Worm (Caenorhabditis elegans) whole organism, young adult: ENCODE data around the gene T08A9.13.

Source experiments
- B0035.1 ChIP-seq: sonication (generic microtip); optimal IDR thresholded peaks from 2 replicates; lab custom pipeline; 2016; ENCODE audit warnings: missing genetic modification characterization, mild to moderate bottlenecking, missing compliant biosample characterization, missing genotype, missing genetic modification reagents
- B0261.1 ChIP-seq: sonication (generic microtip); optimal IDR thresholded peaks from 2 replicates; lab custom pipeline; 2016; ENCODE audit warnings: mild to moderate bottlenecking, missing genetic modification characterization, moderate library complexity, missing compliant biosample characterization
- C17E4.6 ChIP-seq: fragments of 200-800 bp; sonication (Bioruptor generic); IDR thresholded peaks from 2 replicates; pipeline ENCODE4 v1.3.6; 2022; ENCODE audit warnings: missing genetic modification reagents, missing genetic modification characterization, missing compliant biosample characterization
- D2030.7 ChIP-seq: fragments of 200-800 bp; sonication (Bioruptor generic); IDR thresholded peaks from 2 replicates; pipeline ENCODE4 v1.3.6; 2022; ENCODE audit warnings: missing genetic modification reagents, missing genetic modification characterization, missing compliant biosample characterization
- F23B12.7 ChIP-seq: sonication (generic microtip); optimal IDR thresholded peaks from 2 replicates; lab custom pipeline; 2017; ENCODE audit warnings: missing genetic modification characterization, mild to moderate bottlenecking, missing compliant biosample characterization, antibody characterized with exemption, moderate library complexity; ENCODE audit not compliant: insufficient read depth
- F55B11.4 ChIP-seq: sonication (generic microtip); optimal IDR thresholded peaks from 2 replicates; lab custom pipeline; 2016; ENCODE audit warnings: missing compliant biosample characterization, missing genetic modification characterization, borderline replicate concordance; ENCODE audit not compliant: insufficient read depth
- F57A8.1 ChIP-seq: fragments of 200-800 bp; sonication (Bioruptor generic); optimal IDR thresholded peaks from 2 replicates; lab custom pipeline; 2018; ENCODE audit warnings: mild to moderate bottlenecking, missing genetic modification characterization, moderate library complexity, missing compliant biosample characterization
- K12H6.12 ChIP-seq: fragments of 200-800 bp; sonication (Bioruptor generic); optimal IDR thresholded peaks from 2 replicates; lab custom pipeline; 2018; ENCODE audit warnings: mild to moderate bottlenecking, missing genetic modification characterization, missing compliant biosample characterization
- Y56A3A.18 ChIP-seq: fragments of 200-800 bp; sonication (Bioruptor generic); IDR thresholded peaks from 2 replicates; pipeline ENCODE4 v1.3.6; 2022; ENCODE audit warnings: missing genetic modification reagents, missing genetic modification characterization, missing compliant biosample characterization
- akir-1 ChIP-seq: fragments of 200-800 bp; sonication (Bioruptor generic); optimal IDR thresholded peaks from 2 replicates; lab custom pipeline; 2018; ENCODE audit warnings: mild to moderate bottlenecking, missing genetic modification characterization, moderate library complexity, missing compliant biosample characterization
- ama-1 ChIP-seq, 3 experiments: fragments of 150-350 bp in 1 of 3; sonication (generic microtip) in 2 of 3; optimal IDR thresholded peaks; 2 replicates each; lab custom pipeline; 2014 to 2018; ENCODE audit warnings: missing biosample characterization in 2 of 3, missing genetic modification characterization in 2 of 3, missing genetic modification reagents in 2 of 3
- aptf-2 ChIP-seq: fragments of 200-800 bp; sonication (Bioruptor generic); conservative IDR thresholded peaks from 2 replicates; pipeline ENCODE4 v1.3.6; 2022; ENCODE audit warnings: missing genetic modification reagents, missing genetic modification characterization, missing compliant biosample characterization
- atf-7 ChIP-seq: sonication (generic microtip); optimal IDR thresholded peaks from 2 replicates; lab custom pipeline; 2017; ENCODE audit warnings: mild to moderate bottlenecking, missing genetic modification characterization, missing compliant biosample characterization
- athp-1 ChIP-seq: sonication (generic microtip); optimal IDR thresholded peaks from 2 replicates; lab custom pipeline; 2017; ENCODE audit warnings: mild to moderate bottlenecking, missing genetic modification characterization, missing compliant biosample characterization
- bed-1 ChIP-seq: fragments of 200-800 bp; sonication (Bioruptor generic); IDR thresholded peaks from 2 replicates; pipeline ENCODE4 v1.3.6; 2022; ENCODE audit warnings: missing genetic modification reagents, missing genetic modification characterization, missing compliant biosample characterization
- cebp-1 ChIP-seq, 2 experiments: fragments of 200-800 bp in 1 of 2; sonication (Bioruptor generic) in 1 of 2; sonication (generic microtip) in 1 of 2; IDR thresholded peaks in 1 of 2; optimal IDR thresholded peaks in 1 of 2; 2 replicates each; pipeline versions ENCODE4 v1.3.6 to Lab custom; 2017 to 2022; ENCODE audit warnings: missing compliant biosample characterization in 2 of 2, missing genetic modification characterization in 2 of 2, mild to moderate bottlenecking in 1 of 2, missing genetic modification reagents in 1 of 2, moderate library complexity in 1 of 2
- ceh-27 ChIP-seq: fragments of 200-800 bp; sonication (Bioruptor generic); optimal IDR thresholded peaks from 2 replicates; lab custom pipeline; 2018; ENCODE audit warnings: mild to moderate bottlenecking, missing genetic modification characterization, moderate library complexity, missing compliant biosample characterization
- ceh-58 ChIP-seq: fragments of 200-800 bp; sonication (Bioruptor generic); IDR thresholded peaks from 2 replicates; pipeline ENCODE4 v1.3.6; 2022; ENCODE audit warnings: missing genetic modification characterization, missing compliant biosample characterization
- ceh-91 ChIP-seq: fragments of 200-800 bp; sonication (Bioruptor generic); IDR thresholded peaks from 2 replicates; pipeline ENCODE4 v1.3.6; 2022; ENCODE audit warnings: missing genetic modification reagents, missing genetic modification characterization, missing compliant biosample characterization
- die-1 ChIP-seq: sonication (generic microtip); optimal IDR thresholded peaks from 2 replicates; lab custom pipeline; 2016; ENCODE audit warnings: missing genotype, mild to moderate bottlenecking, missing genetic modification characterization, missing compliant biosample characterization
- dpl-1 ChIP-seq: fragments of 150-350 bp; optimal IDR thresholded peaks from 2 replicates; lab custom pipeline; 2014; ENCODE audit warnings: missing biosample characterization, missing genetic modification reagents, missing genetic modification characterization
- egl-18 ChIP-seq: fragments of 200-800 bp; sonication (Bioruptor generic); IDR thresholded peaks from 2 replicates; pipeline ENCODE4 v1.3.6; 2022; ENCODE audit warnings: missing genetic modification reagents, missing genetic modification characterization, missing compliant biosample characterization
- egrh-3 ChIP-seq: fragments of 200-800 bp; sonication (Bioruptor generic); IDR thresholded peaks from 2 replicates; pipeline ENCODE4 v1.3.6; 2022; ENCODE audit warnings: missing genetic modification reagents, missing genetic modification characterization, missing compliant biosample characterization
- fkh-3 ChIP-seq: sonication (generic microtip); optimal IDR thresholded peaks from 2 replicates; lab custom pipeline; 2016; ENCODE audit warnings: mild to moderate bottlenecking, missing genetic modification characterization, missing compliant biosample characterization
- gei-17 ChIP-seq: fragments of 200-800 bp; sonication (Bioruptor generic); optimal IDR thresholded peaks from 2 replicates; lab custom pipeline; 2018; ENCODE audit warnings: mild to moderate bottlenecking, missing genetic modification characterization, missing compliant biosample characterization
- hmg-1.2 ChIP-seq: fragments of 200-800 bp; sonication (Bioruptor generic); IDR thresholded peaks from 2 replicates; pipeline ENCODE4 v1.3.6; 2022; ENCODE audit warnings: missing genetic modification reagents, missing genetic modification characterization, missing compliant biosample characterization
- hsf-1 ChIP-seq: fragments of 200-800 bp; sonication (Bioruptor generic); IDR thresholded peaks from 2 replicates; pipeline ENCODE4 v1.3.6; 2022; ENCODE audit warnings: missing genetic modification reagents, missing genetic modification characterization, missing compliant biosample characterization
- let-607 ChIP-seq, 2 experiments: fragments of 200-800 bp in 1 of 2; sonication (Bioruptor generic) in 1 of 2; sonication (generic microtip) in 1 of 2; optimal IDR thresholded peaks; 2 replicates each; lab custom pipeline; 2016 to 2018; ENCODE audit warnings: mild to moderate bottlenecking in 2 of 2, missing compliant biosample characterization in 2 of 2, missing genetic modification characterization in 2 of 2, moderate library complexity in 2 of 2, missing genotype in 1 of 2
- lsy-27 ChIP-seq: sonication (generic microtip); optimal IDR thresholded peaks from 2 replicates; lab custom pipeline; 2017; ENCODE audit warnings: missing genetic modification characterization, mild to moderate bottlenecking, missing compliant biosample characterization, antibody characterized with exemption, missing genotype, borderline replicate concordance; ENCODE audit not compliant: insufficient read depth
- madf-3 ChIP-seq: fragments of 200-800 bp; sonication (Bioruptor generic); IDR thresholded peaks from 2 replicates; pipeline ENCODE4 v1.3.6; 2022; ENCODE audit warnings: missing genetic modification reagents, missing genetic modification characterization, missing compliant biosample characterization
- nfya-2 ChIP-seq: fragments of 200-800 bp; sonication (Bioruptor generic); IDR thresholded peaks from 2 replicates; pipeline ENCODE4 v1.3.6; 2022; ENCODE audit warnings: missing genetic modification reagents, missing genetic modification characterization, missing compliant biosample characterization
- nfyb-1 ChIP-seq: fragments of 200-800 bp; sonication (Bioruptor generic); IDR thresholded peaks from 2 replicates; pipeline ENCODE4 v1.3.6; 2022; ENCODE audit warnings: missing genetic modification reagents, missing genetic modification characterization, missing compliant biosample characterization
- nhr-80 ChIP-seq: sonication (generic microtip); optimal IDR thresholded peaks from 2 replicates; lab custom pipeline; 2016; ENCODE audit warnings: missing genetic modification characterization, missing compliant biosample characterization
- pha-4 ChIP-seq: fragments of 150-350 bp; sonication (generic microtip); optimal IDR thresholded peaks from 2 replicates; lab custom pipeline; 2014; ENCODE audit warnings: missing biosample characterization, missing genetic modification reagents, missing genetic modification characterization
- snpc-3.4 ChIP-seq: sonication (generic microtip); optimal IDR thresholded peaks from 2 replicates; lab custom pipeline; 2017; ENCODE audit warnings: missing genetic modification characterization, mild to moderate bottlenecking, missing compliant biosample characterization, antibody characterized with exemption, moderate library complexity, missing genotype, missing genetic modification reagents
- somi-1 ChIP-seq: fragments of 200-800 bp; sonication (Bioruptor generic); optimal IDR thresholded peaks from 2 replicates; lab custom pipeline; 2018; ENCODE audit warnings: mild to moderate bottlenecking, missing genetic modification characterization, missing compliant biosample characterization
- tlf-1 ChIP-seq: fragments of 200-800 bp; sonication (Bioruptor generic); optimal IDR thresholded peaks from 2 replicates; lab custom pipeline; 2018; ENCODE audit warnings: mild to moderate bottlenecking, missing genetic modification characterization, missing compliant biosample characterization
- unc-62 ChIP-seq: fragments of 150-350 bp; optimal IDR thresholded peaks from 2 replicates; lab custom pipeline; 2014; ENCODE audit warnings: missing biosample characterization, missing genetic modification reagents, missing genetic modification characterization
- zfh-2 ChIP-seq: fragments of 200-800 bp; sonication (Bioruptor generic); conservative IDR thresholded peaks from 2 replicates; pipeline ENCODE4 v1.3.6; 2022; ENCODE audit warnings: missing genetic modification reagents, missing genetic modification characterization, missing compliant biosample characterization

Gene T08A9.13

DNA sequence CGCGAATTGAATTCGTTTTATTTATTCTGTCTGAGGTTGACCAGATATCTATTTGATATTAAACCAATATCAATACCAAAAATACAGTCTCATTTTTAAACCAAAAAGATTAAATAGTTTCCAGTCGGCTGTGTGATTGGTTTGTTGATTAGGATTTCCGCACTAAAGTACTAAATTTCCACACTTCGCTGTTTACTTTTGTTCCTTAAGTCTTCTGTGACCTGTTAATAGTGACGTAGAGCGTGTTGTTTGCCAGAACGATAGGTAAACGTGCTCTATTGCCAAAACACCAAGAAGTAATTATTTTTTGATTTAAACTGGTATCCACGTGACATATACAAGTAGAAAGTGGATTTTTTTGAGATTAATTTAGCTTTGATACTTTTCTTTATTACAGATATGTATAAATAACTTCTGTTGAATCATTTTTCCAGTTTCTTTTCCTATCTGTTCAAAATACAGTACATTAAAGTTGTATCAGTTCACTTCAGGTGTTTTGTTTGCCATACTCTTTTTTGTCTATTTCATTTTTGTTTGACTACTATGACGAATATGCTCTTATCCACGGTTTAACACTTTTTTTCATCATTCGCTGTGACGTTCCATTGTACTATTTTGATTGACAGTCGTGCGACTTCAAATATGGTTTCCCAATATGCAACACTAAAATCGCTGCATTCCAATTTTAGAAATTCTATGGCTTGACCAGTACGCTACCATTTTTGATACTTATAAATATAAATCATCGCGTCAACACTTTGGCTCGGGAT is 31.2 kb downstream of the T08A9.13 start:
- no peak for TF ChIP-seq C17E4.6 (GFP tag; lab: Robert Waterston, UW)
- TF ChIP-seq pha-4 (tag; lab: Kevin White, UChicago), result peak; percentile 68
- TF ChIP-seq nfya-2 (GFP tag; lab: Robert Waterston, UW), result no peak
- peak; percentile 62 for TF ChIP-seq nhr-80 (tag; lab: Kevin White, UChicago)
- no peak for TF ChIP-seq athp-1
- TF ChIP-seq tlf-1 (GFP tag; lab: Kevin White, UChicago), result no peak
- no peak for TF ChIP-seq dpl-1
- TF ChIP-seq F57A8.1 (GFP tag; lab: Kevin White, UChicago), result no peak
- no peak for TF ChIP-seq snpc-3.4 (tag; lab: Kevin White, UChicago)
- TF ChIP-seq unc-62 (GFP tag; lab: Kevin White, UChicago), result peak; percentile 89
- TF ChIP-seq aptf-2 (GFP tag; lab: Robert Waterston, UW), result no peak
- no peak for TF ChIP-seq ceh-91 (GFP tag; lab: Robert Waterston, UW)
- no peak for TF ChIP-seq egl-18 (GFP tag; lab: Robert Waterston, UW)
- no peak for TF ChIP-seq ama-1 (optimal IDR thresholded peaks at IDR 0.05; lab: Kevin White, UChicago)
- TF ChIP-seq ama-1 (GFP tag; optimal IDR thresholded peaks at IDR 0.05; lab: Kevin White, UChicago), result no peak
- TF ChIP-seq F23B12.7 (tag; lab: Kevin White, UChicago), result no peak
- no peak for TF ChIP-seq K12H6.12 (tag; lab: Kevin White, UChicago)
- no peak for TF ChIP-seq zfh-2 (GFP tag; lab: Robert Waterston, UW)
- TF ChIP-seq egrh-3 (GFP tag; lab: Robert Waterston, UW), result no peak
- TF ChIP-seq hmg-1.2 (GFP tag; lab: Robert Waterston, UW), result no peak
- TF ChIP-seq atf-7 (tag; lab: Kevin White, UChicago), result peak; percentile 65
- TF ChIP-seq lsy-27 (tag; lab: Kevin White, UChicago), result no peak
- peak; percentile 74 to 77 for TF ChIP-seq let-607 (tag; optimal IDR thresholded peaks at IDR 0.05; lab: Kevin White, UChicago)
- TF ChIP-seq D2030.7, result no peak
- no peak for TF ChIP-seq ceh-27
- TF ChIP-seq, all 124 proteins: peak for 5

DNA sequence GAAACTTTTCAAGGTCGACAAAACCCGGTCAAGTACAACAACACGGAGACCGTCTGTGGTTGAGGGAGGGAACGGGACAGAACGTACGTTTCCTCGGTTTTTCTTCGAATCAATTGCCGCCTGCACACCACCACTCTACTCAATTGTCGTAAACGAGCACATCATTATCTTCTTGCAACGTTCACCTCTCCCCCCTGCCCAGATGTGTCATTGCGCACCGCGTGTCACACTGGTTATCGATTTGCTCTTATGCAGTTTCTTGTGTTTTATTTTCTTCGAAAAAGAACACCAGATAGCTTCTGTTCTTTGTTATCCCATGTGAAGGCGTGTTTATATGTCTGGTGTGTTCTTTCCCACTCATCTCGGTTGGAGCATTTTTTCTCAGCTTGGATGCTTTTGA is 32.7 kb downstream of the T08A9.13 start:
- no peak for TF ChIP-seq gei-17 (GFP tag; lab: Kevin White, UChicago)
- no peak for TF ChIP-seq ceh-58 (GFP tag; lab: Robert Waterston, UW)
- TF ChIP-seq ama-1 (optimal IDR thresholded peaks at IDR 0.05; lab: Kevin White, UChicago), result no peak
- no peak for TF ChIP-seq ama-1 (GFP tag; optimal IDR thresholded peaks at IDR 0.05; lab: Kevin White, UChicago)
- TF ChIP-seq die-1 (tag; lab: Kevin White, UChicago), result no peak
- no peak for TF ChIP-seq B0261.1 (tag; lab: Kevin White, UChicago)
- no peak for TF ChIP-seq Y56A3A.18 (GFP tag; lab: Robert Waterston, UW)
- no peak for TF ChIP-seq F55B11.4
- TF ChIP-seq madf-3 (GFP tag; lab: Robert Waterston, UW), result no peak
- TF ChIP-seq hsf-1, result no peak
- TF ChIP-seq somi-1 (GFP tag; lab: Kevin White, UChicago), result no peak
- TF ChIP-seq F23B12.7 (tag; lab: Kevin White, UChicago), result no peak
- TF ChIP-seq B0035.1 (tag; lab: Kevin White, UChicago), result no peak
- no peak for TF ChIP-seq akir-1
- no peak for TF ChIP-seq nfyb-1 (GFP tag; lab: Robert Waterston, UW)
- no peak for TF ChIP-seq bed-1 (GFP tag; lab: Robert Waterston, UW)
- TF ChIP-seq cebp-1 (GFP tag; IDR thresholded peaks at IDR 0.05; lab: Robert Waterston, UW), result no peak
- no peak for TF ChIP-seq cebp-1 (tag; optimal IDR thresholded peaks at IDR 0.05; lab: Kevin White, UChicago)
- no peak for TF ChIP-seq egrh-3 (GFP tag; lab: Robert Waterston, UW)
- TF ChIP-seq atf-7 (tag; lab: Kevin White, UChicago), result no peak
- no peak for TF ChIP-seq fkh-3 (tag; lab: Kevin White, UChicago)
